Worm (Caenorhabditis elegans) whole organism, L1 larva: Measurements from ENCODE around the gene csn-4.

Experiments
- C16A3.4 ChIP-seq: fragments of 150-350 bp; optimal IDR thresholded peaks from 2 replicates; lab custom pipeline; 2014; ENCODE audit warnings: missing biosample characterization, missing genetic modification characterization
- C34B4.2 ChIP-seq: sonication (generic microtip); optimal IDR thresholded peaks from 2 replicates; lab custom pipeline; 2017; ENCODE audit warnings: mild to moderate bottlenecking, missing genetic modification characterization, missing compliant biosample characterization
- aha-1 ChIP-seq: fragments of 150-350 bp; optimal IDR thresholded peaks from 2 replicates; lab custom pipeline; 2014; ENCODE audit warnings: missing biosample characterization, missing genetic modification characterization
- aly-2 ChIP-seq: fragments of 150-350 bp; optimal IDR thresholded peaks from 2 replicates; lab custom pipeline; 2014; ENCODE audit warnings: missing biosample characterization, missing genetic modification characterization
- blmp-1 ChIP-seq: fragments of 150-350 bp; optimal IDR thresholded peaks from 2 replicates; lab custom pipeline; 2014; ENCODE audit warnings: missing biosample characterization, missing genetic modification characterization
- ceh-8 ChIP-seq: fragments of 200-800 bp; sonication (Bioruptor generic); optimal IDR thresholded peaks from 2 replicates; lab custom pipeline; 2018; ENCODE audit warnings: mild to moderate bottlenecking, missing genetic modification characterization, moderate library complexity, missing compliant biosample characterization
- ceh-82 ChIP-seq, 3 experiments: fragments of 150-350 bp in 1 of 3; sonication (generic microtip) in 2 of 3; optimal IDR thresholded peaks; 2 replicates each; lab custom pipeline; 2014 to 2017; ENCODE audit warnings: missing biosample characterization in 3 of 3, missing genetic modification characterization in 3 of 3
- ceh-88 ChIP-seq: fragments of 200-800 bp; sonication (Bioruptor generic); IDR thresholded peaks from 2 replicates; pipeline ENCODE4 v1.3.6; 2022; ENCODE audit warnings: missing genetic modification characterization, missing compliant biosample characterization
- ces-1 ChIP-seq: fragments of 150-350 bp; optimal IDR thresholded peaks from 2 replicates; lab custom pipeline; 2014; ENCODE audit warnings: missing biosample characterization, missing genetic modification reagents, missing genetic modification characterization
- dpl-1 ChIP-seq, 3 experiments: fragments of 150-350 bp in 2 of 3; sonication (generic microtip) in 1 of 3; optimal IDR thresholded peaks; 2 replicates each; lab custom pipeline; 2014 to 2017; ENCODE audit warnings: missing biosample characterization in 3 of 3, missing genetic modification characterization in 3 of 3, missing genetic modification reagents in 3 of 3
- efl-1 ChIP-seq, 4 experiments: fragments of 150-350 bp; optimal IDR thresholded peaks in 3 of 4; peaks in 1 of 4; 1 replicate in 1 of 4; 2 replicates in 3 of 4; lab custom pipeline; 2014; ENCODE audit warnings: missing biosample characterization in 2 of 4, missing genetic modification characterization in 2 of 4, missing genetic modification reagents in 2 of 4
- efl-3 ChIP-seq: fragments of 200-800 bp; sonication (Bioruptor generic); optimal IDR thresholded peaks from 2 replicates; lab custom pipeline; 2018; ENCODE audit warnings: mild to moderate bottlenecking, missing genetic modification characterization, missing compliant biosample characterization
- egl-13 ChIP-seq: sonication (generic microtip); optimal IDR thresholded peaks from 2 replicates; lab custom pipeline; 2016; ENCODE audit warnings: missing genotype, missing genetic modification reagents, missing genetic modification characterization, missing compliant biosample characterization
- ets-5 ChIP-seq: fragments of 200-800 bp; sonication (Bioruptor generic); IDR thresholded peaks from 2 replicates; pipeline ENCODE4 v1.3.6; 2022; ENCODE audit warnings: missing genetic modification characterization, missing compliant biosample characterization
- fkh-8 ChIP-seq: sonication (generic microtip); optimal IDR thresholded peaks from 2 replicates; lab custom pipeline; 2016; ENCODE audit warnings: mild to moderate bottlenecking, missing genetic modification characterization, missing compliant biosample characterization
- grh-1 ChIP-seq: fragments of 200-800 bp; sonication (Bioruptor generic); IDR thresholded peaks from 2 replicates; pipeline ENCODE4 v1.3.6; 2022; ENCODE audit warnings: missing genetic modification reagents, missing genetic modification characterization, missing compliant biosample characterization
- hlh-17 ChIP-seq: fragments of 200-800 bp; sonication (Bioruptor generic); optimal IDR thresholded peaks from 2 replicates; lab custom pipeline; 2018; ENCODE audit warnings: missing genetic modification characterization, mild to moderate bottlenecking, missing compliant biosample characterization, moderate library complexity, borderline replicate concordance
- irx-1 ChIP-seq: sonication (generic microtip); optimal IDR thresholded peaks from 2 replicates; lab custom pipeline; 2016; ENCODE audit warnings: missing genetic modification characterization, missing compliant biosample characterization
- isw-1 ChIP-seq: fragments of 200-800 bp; sonication (Bioruptor generic); IDR thresholded peaks from 2 replicates; pipeline ENCODE4 v1.3.6; 2022; ENCODE audit warnings: missing genetic modification characterization, missing compliant biosample characterization
- lin-14 ChIP-seq: fragments of 200-800 bp; sonication (Bioruptor generic); optimal IDR thresholded peaks from 2 replicates; lab custom pipeline; 2018; ENCODE audit warnings: mild to moderate bottlenecking, missing genetic modification characterization, moderate library complexity, missing compliant biosample characterization
- lin-15B ChIP-seq: fragments of 150-350 bp; sonication (generic microtip); optimal IDR thresholded peaks from 3 replicates; lab custom pipeline; 2014; ENCODE audit warnings: missing biosample characterization, missing genetic modification characterization
- lin-39 ChIP-seq: fragments of 150-350 bp; optimal IDR thresholded peaks from 2 replicates; lab custom pipeline; 2014; ENCODE audit warnings: missing biosample characterization, missing genetic modification reagents, missing genetic modification characterization
- lsy-2 ChIP-seq, 2 experiments: fragments of 150-350 bp; optimal IDR thresholded peaks; 2 replicates each; lab custom pipeline; 2014; ENCODE audit warnings: missing biosample characterization in 2 of 2, missing genetic modification characterization in 2 of 2
- nhr-11 ChIP-seq: fragments of 150-350 bp; optimal IDR thresholded peaks from 2 replicates; lab custom pipeline; 2014; ENCODE audit warnings: missing biosample characterization, missing genetic modification characterization
- nhr-12 ChIP-seq: sonication (generic microtip); optimal IDR thresholded peaks from 2 replicates; lab custom pipeline; 2017; ENCODE audit warnings: missing biosample characterization, missing genetic modification characterization
- nhr-19 ChIP-seq: fragments of 200-800 bp; sonication (Bioruptor generic); conservative IDR thresholded peaks from 2 replicates; pipeline ENCODE4 v1.3.6; 2022; ENCODE audit warnings: missing genetic modification characterization, missing compliant biosample characterization
- nhr-20 ChIP-seq: sonication (generic microtip); optimal IDR thresholded peaks from 2 replicates; lab custom pipeline; 2016; ENCODE audit warnings: mild to moderate bottlenecking, missing genetic modification characterization, missing compliant biosample characterization
- nhr-237 ChIP-seq: fragments of 150-350 bp; optimal IDR thresholded peaks from 2 replicates; lab custom pipeline; 2014; ENCODE audit warnings: missing biosample characterization, missing genetic modification characterization
- nhr-28 ChIP-seq: fragments of 150-350 bp; optimal IDR thresholded peaks from 2 replicates; lab custom pipeline; 2014; ENCODE audit warnings: missing biosample characterization, missing genetic modification characterization
- nhr-47 ChIP-seq: sonication (generic microtip); optimal IDR thresholded peaks from 2 replicates; lab custom pipeline; 2016; ENCODE audit warnings: mild to moderate bottlenecking, missing genetic modification characterization, moderate library complexity, missing compliant biosample characterization
- nhr-76 ChIP-seq: sonication (generic microtip); optimal IDR thresholded peaks from 2 replicates; lab custom pipeline; 2017; ENCODE audit warnings: missing biosample characterization, missing genetic modification characterization
- nhr-77 ChIP-seq: fragments of 150-350 bp; optimal IDR thresholded peaks from 2 replicates; lab custom pipeline; 2014; ENCODE audit warnings: missing biosample characterization, missing genetic modification characterization
- pqm-1 ChIP-seq: sonication (generic microtip); optimal IDR thresholded peaks from 3 replicates; lab custom pipeline; 2017; ENCODE audit warnings: missing biosample characterization, missing genetic modification characterization
- rnt-1 ChIP-seq: sonication (generic microtip); optimal IDR thresholded peaks from 2 replicates; lab custom pipeline; 2016; ENCODE audit warnings: mild to moderate bottlenecking, missing genetic modification characterization, moderate library complexity, missing compliant biosample characterization
- skn-1 ChIP-seq: fragments of 150-350 bp; optimal IDR thresholded peaks from 2 replicates; lab custom pipeline; 2014; ENCODE audit warnings: missing biosample characterization, missing genetic modification characterization
- snpc-4 ChIP-seq: fragments of 150-350 bp; optimal IDR thresholded peaks from 2 replicates; lab custom pipeline; 2014; ENCODE audit warnings: missing biosample characterization, missing genetic modification characterization
- snu-23 ChIP-seq: sonication (generic microtip); optimal IDR thresholded peaks from 2 replicates; lab custom pipeline; 2016; ENCODE audit warnings: missing genetic modification characterization, missing compliant biosample characterization
- sup-37 ChIP-seq: fragments of 200-800 bp; sonication (Bioruptor generic); optimal IDR thresholded peaks from 2 replicates; lab custom pipeline; 2018; ENCODE audit warnings: mild to moderate bottlenecking, missing genetic modification characterization, missing compliant biosample characterization
- tbx-2 ChIP-seq: sonication (generic microtip); optimal IDR thresholded peaks from 2 replicates; lab custom pipeline; 2016; ENCODE audit warnings: missing genetic modification characterization, missing compliant biosample characterization
- unc-130 ChIP-seq: fragments of 150-350 bp; optimal IDR thresholded peaks from 2 replicates; lab custom pipeline; 2017; ENCODE audit warnings: missing biosample characterization, missing genetic modification characterization, inconsistent platforms
- unc-98 ChIP-seq: fragments of 200-800 bp; sonication (Bioruptor generic); IDR thresholded peaks from 2 replicates; pipeline ENCODE4 v1.3.6; 2022; ENCODE audit warnings: missing genetic modification characterization, missing compliant biosample characterization
- vab-15 ChIP-seq: sonication (generic microtip); optimal IDR thresholded peaks from 2 replicates; lab custom pipeline; 2017; ENCODE audit warnings: missing genotype, mild to moderate bottlenecking, missing genetic modification characterization, missing compliant biosample characterization
- xbp-1 ChIP-seq: sonication (generic microtip); optimal IDR thresholded peaks from 2 replicates; lab custom pipeline; 2016; ENCODE audit warnings: missing genetic modification characterization, missing compliant biosample characterization
- zag-1 ChIP-seq: fragments of 150-350 bp; optimal IDR thresholded peaks from 2 replicates; lab custom pipeline; 2014; ENCODE audit warnings: missing biosample characterization, missing genetic modification characterization
- ztf-11 ChIP-seq, 2 experiments: sonication (generic microtip); optimal IDR thresholded peaks; 2 replicates each; lab custom pipeline; 2016 to 2017; ENCODE audit warnings: missing genetic modification characterization in 2 of 2, missing biosample characterization in 1 of 2, missing compliant biosample characterization in 1 of 2
- ztf-4 ChIP-seq: fragments of 150-350 bp; optimal IDR thresholded peaks from 2 replicates; lab custom pipeline; 2014; ENCODE audit warnings: missing biosample characterization, missing genetic modification characterization

Gene csn-4

DNA sequence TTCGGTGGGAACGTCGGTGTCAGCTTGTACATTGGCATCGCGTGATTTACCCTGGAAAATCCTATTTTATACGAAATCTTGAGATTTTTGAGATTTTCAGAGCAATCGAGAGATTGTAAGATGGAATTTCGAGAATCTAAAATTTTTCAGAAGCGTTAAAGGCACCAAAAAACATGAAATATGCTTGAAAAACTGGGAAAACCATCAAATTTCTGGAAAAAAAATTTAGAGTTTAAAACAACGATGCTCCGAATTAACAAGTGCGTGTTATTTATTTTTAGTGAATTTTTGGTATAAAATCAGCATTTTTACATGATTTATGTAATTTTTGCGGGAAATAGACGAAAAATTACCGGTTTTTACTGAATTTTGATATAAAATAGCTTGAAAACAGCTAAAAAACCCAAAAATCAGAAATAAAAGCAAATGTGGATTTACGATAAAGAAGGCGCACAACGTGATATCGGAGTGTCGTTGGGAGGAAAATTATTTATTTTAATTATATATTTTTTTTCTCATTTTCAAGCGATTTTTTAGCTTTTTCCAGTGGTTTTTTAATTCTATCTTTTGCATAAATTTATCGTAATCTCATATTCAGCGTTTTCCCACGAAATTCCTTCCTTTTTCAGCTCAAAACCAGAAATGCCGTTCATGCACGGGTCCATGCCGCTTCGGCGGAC lies 30.4 kb downstream of the csn-4 start, which contains the start of the genes Y55F3AM.13 and mrps-25 (continued):
- no peak for TF ChIP-seq ztf-11 (tag; optimal IDR thresholded peaks at IDR 0.05; lab: Kevin White, UChicago)
- TF ChIP-seq pqm-1 (tag; lab: Kevin White, UChicago): no peak
- peak; percentile 32 for TF ChIP-seq irx-1 (tag; lab: Kevin White, UChicago)
- peak; percentile 29 for TF ChIP-seq skn-1
- no peak for TF ChIP-seq nhr-11
- TF ChIP-seq ztf-4 (tag; lab: Kevin White, UChicago): no peak
- TF ChIP-seq nhr-47 (tag; lab: Kevin White, UChicago): peak; percentile 77
- peak; percentile 75 to 83 for TF ChIP-seq lsy-2 (tag; optimal IDR thresholded peaks at IDR 0.05; lab: Kevin White, UChicago)

DNA sequence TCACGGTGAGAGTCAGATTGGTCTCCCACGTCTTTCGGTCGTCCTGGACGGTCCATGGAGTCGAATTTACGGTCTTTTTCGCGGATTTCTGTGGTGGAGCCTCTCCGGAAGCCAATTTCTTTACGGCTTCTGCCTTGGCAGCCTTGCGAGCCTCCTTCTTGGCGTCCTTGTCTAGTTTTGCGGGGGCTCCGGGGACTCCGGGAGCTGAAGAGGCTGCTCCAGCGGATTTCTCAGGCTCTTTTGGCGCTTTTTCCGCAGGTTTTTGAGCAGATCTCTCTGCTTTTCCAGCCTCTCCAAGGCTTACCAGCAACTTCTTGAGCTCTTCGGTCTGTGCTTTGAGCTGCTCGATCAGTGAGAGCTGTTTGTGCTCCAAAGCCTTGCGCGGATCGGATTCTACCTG lies 31.1 kb downstream of the csn-4 start:
- TF ChIP-seq nhr-12 (tag; lab: Kevin White, UChicago) (no peak), efl-1 (optimal IDR thresholded peaks at IDR 0.05; lab: Kevin White, UChicago) (no peak), efl-1 (GFP tag; optimal IDR thresholded peaks at IDR 0.05 in 1 of 2; lab: Kevin White, UChicago) (no peak), ces-1 (GFP tag; lab: Kevin White, UChicago) (no peak), lin-14 (GFP tag; lab: Kevin White, UChicago) (no peak), aly-2 (tag; lab: Kevin White, UChicago) (no peak), snu-23 (GFP tag; lab: Kevin White, UChicago) (no peak), nhr-237 (tag; lab: Kevin White, UChicago) (no peak), efl-3 (GFP tag; lab: Kevin White, UChicago) (no peak), unc-98 (GFP tag; lab: Robert Waterston, UW) (no peak), fkh-8 (no peak), hlh-17 (GFP tag; lab: Kevin White, UChicago) (no peak), C34B4.2 (tag; lab: Kevin White, UChicago) (no peak), zag-1 (tag; lab: Kevin White, UChicago) (no peak), lin-39 (tag; lab: Kevin White, UChicago) (no peak)
- TF ChIP-seq, all 84 proteins: peak for 0

- TF ChIP-seq aly-2 (tag; lab: Kevin White, UChicago) (peak; percentile 7), sup-37 (GFP tag; lab: Kevin White, UChicago) (no peak), isw-1 (GFP tag; lab: Robert Waterston, UW) (peak; percentile 20; the same call in 1 of the 2 replicates), snu-23 (GFP tag; lab: Kevin White, UChicago) (peak; percentile 53), nhr-237 (tag; lab: Kevin White, UChicago) (no peak), unc-130 (tag; lab: Kevin White, UChicago) (no peak), tbx-2 (tag; lab: Kevin White, UChicago) (peak; percentile 29), nhr-19 (GFP tag; lab: Robert Waterston, UW) (0 out of 2 replicates have a peak, but pooled peaks have one; percentile 20), xbp-1 (tag; lab: Kevin White, UChicago) (peak; percentile 37), pqm-1 (tag; lab: Kevin White, UChicago) (no peak), nhr-77 (tag; lab: Kevin White, UChicago) (no peak), lsy-2 (tag; optimal IDR thresholded peaks at IDR 0.05; lab: Kevin White, UChicago) (peak; percentile 49 to 69), rnt-1 (tag; lab: Kevin White, UChicago) (peak; percentile 6), nhr-47 (tag; lab: Kevin White, UChicago) (peak; percentile 51), aha-1 (tag; lab: Kevin White, UChicago) (no peak), vab-15 (tag; lab: Kevin White, UChicago) (no peak), lin-15B (tag; lab: Kevin White, UChicago) (peak; percentile 2), unc-98 (GFP tag; lab: Robert Waterston, UW) (no peak), dpl-1 (GFP tag; optimal IDR thresholded peaks at IDR 0.05; lab: Kevin White, UChicago) (peak; percentile 26 to 62 (median 47)), nhr-11 (no peak), efl-1 (optimal IDR thresholded peaks at IDR 0.05; lab: Kevin White, UChicago) (peak; percentile 48 to 63), efl-1 (GFP tag; optimal IDR thresholded peaks at IDR 0.05 in 1 of 2; lab: Kevin White, UChicago) (peak; percentile 60 to 91), nhr-28 (tag; lab: Kevin White, UChicago) (no peak), efl-3 (GFP tag; lab: Kevin White, UChicago) (no peak), egl-13 (tag; lab: Kevin White, UChicago) (no peak), ceh-82 (tag; optimal IDR thresholded peaks at IDR 0.05; lab: Kevin White, UChicago) (peak in 2 of 3 experiments; percentile 36 to 53), blmp-1 (peak; percentile 21), ceh-8 (GFP tag; lab: Kevin White, UChicago) (no peak), C16A3.4 (tag; lab: Kevin White, UChicago) (peak; percentile 12), nhr-76 (tag; lab: Kevin White, UChicago) (no peak), nhr-20 (tag; lab: Kevin White, UChicago) (peak; percentile 2), snpc-4 (tag; lab: Kevin White, UChicago) (peak; percentile 19), ceh-88 (GFP tag; lab: Robert Waterston, UW) (no peak), ets-5 (GFP tag; lab: Robert Waterston, UW) (no peak), grh-1 (GFP tag; lab: Robert Waterston, UW) (no peak)
Measured at ce11 chrIV:1054736-1055135, 32.1 kb downstream of the csn-4 start, which contains the start of gene dcap-1. Gene dcap-1 (minus strand): TSS chrIV:1054794.
